Fruit fly (Drosophila melanogaster) whole organism, embryonic: Measurements from ENCODE around the gene NitFhit.

Experiments
- Awh ChIP-seq: fragments of 200-800 bp; sonication (Bioruptor generic); IDR thresholded peaks from 2 replicates; pipeline ENCODE4, ENCODE4 v1.3.6; 2022; ENCODE audit warnings: missing biosample characterization, missing genetic modification characterization
- Blimp-1 ChIP-seq: fragments of 200-800 bp; sonication (Bioruptor generic); optimal IDR thresholded peaks from 3 replicates; lab custom pipeline; 2018; ENCODE audit warnings: missing biosample characterization, missing genetic modification characterization, mild to moderate bottlenecking, moderate library complexity, missing genetic modification reagents
- CG10147 ChIP-seq: fragments of 200-800 bp; sonication (Bioruptor generic); optimal IDR thresholded peaks from 2 replicates; lab custom pipeline; 2019; ENCODE audit warnings: missing biosample characterization, mild to moderate bottlenecking, missing genetic modification characterization, moderate library complexity
- CG10431 ChIP-seq: fragments of 200-800 bp; sonication (Bioruptor generic); optimal IDR thresholded peaks from 3 replicates; lab custom pipeline; 2018; ENCODE audit warnings: missing biosample characterization, mild to moderate bottlenecking, missing genetic modification characterization
- CG11093 ChIP-seq: fragments of 200-800 bp; sonication (Bioruptor generic); IDR thresholded peaks from 3 replicates; pipeline ENCODE4 v1.3.6; 2022; ENCODE audit warnings: missing biosample characterization, missing genetic modification characterization
- CG11504 ChIP-seq: fragments of 200-800 bp; sonication (Bioruptor generic); optimal IDR thresholded peaks from 3 replicates; lab custom pipeline; 2019; ENCODE audit warnings: missing biosample characterization, mild to moderate bottlenecking, missing genetic modification characterization, moderate library complexity
- CG13894 ChIP-seq: fragments of 200-800 bp; sonication (Bioruptor generic); optimal IDR thresholded peaks from 3 replicates; lab custom pipeline; 2018; ENCODE audit warnings: missing biosample characterization, mild to moderate bottlenecking, missing genetic modification characterization, moderate library complexity
- CG18262 ChIP-seq: fragments of 200-800 bp; optimal IDR thresholded peaks from 3 replicates; lab custom pipeline; 2019; ENCODE audit warnings: missing biosample characterization, mild to moderate bottlenecking, missing genetic modification characterization, moderate library complexity
- CG18764 ChIP-seq: fragments of 200-800 bp; sonication (Bioruptor generic); optimal IDR thresholded peaks from 3 replicates; lab custom pipeline; 2016; ENCODE audit warnings: missing biosample characterization, missing genetic modification characterization
- CG2199 ChIP-seq: fragments of 200-800 bp; sonication (Bioruptor generic); IDR thresholded peaks from 3 replicates; pipeline ENCODE4 v1.3.6; 2022; ENCODE audit warnings: missing biosample characterization, missing genetic modification characterization
- CG2889 ChIP-seq: fragments of 200-800 bp; sonication (Bioruptor generic); IDR thresholded peaks from 3 replicates; pipeline ENCODE4 v1.3.6; 2022; ENCODE audit warnings: missing biosample characterization, missing genetic modification characterization
- CG30403 ChIP-seq: fragments of 200-800 bp; sonication (Bioruptor generic); optimal IDR thresholded peaks from 3 replicates; lab custom pipeline; 2016; ENCODE audit warnings: missing biosample characterization, missing genetic modification characterization
- CG4360 ChIP-seq: fragments of 200-800 bp; sonication (Bioruptor generic); IDR thresholded peaks from 2 replicates; pipeline ENCODE4 v1.3.6; 2022; ENCODE audit warnings: missing biosample characterization, missing genetic modification characterization
- CG5180 ChIP-seq: fragments of 200-800 bp; sonication (Bioruptor generic); optimal IDR thresholded peaks from 3 replicates; lab custom pipeline; 2017; ENCODE audit warnings: missing biosample characterization, missing genetic modification characterization, mild to moderate bottlenecking, moderate library complexity, missing genetic modification reagents
- CG8281 ChIP-seq: fragments of 200-800 bp; sonication (Bioruptor generic); optimal IDR thresholded peaks from 2 replicates; lab custom pipeline; 2018; ENCODE audit warnings: missing biosample characterization, mild to moderate bottlenecking, missing genetic modification characterization, moderate library complexity
- CG9932 ChIP-seq: fragments of 200-800 bp; sonication (Bioruptor generic); IDR thresholded peaks from 2 replicates; pipeline ENCODE4 v1.3.6; 2022; ENCODE audit warnings: missing biosample characterization, missing genetic modification characterization
- Eip74EF ChIP-seq, 2 experiments: fragments of 200-800 bp in 1 of 2; fragments of >200 bp in 1 of 2; sonication (Bioruptor generic) in 1 of 2; optimal IDR thresholded peaks; 2 replicates each; lab custom pipeline; 2017 to 2019; ENCODE audit warnings: missing biosample characterization in 2 of 2, missing genetic modification characterization in 2 of 2, mild to moderate bottlenecking in 1 of 2, moderate library complexity in 1 of 2
- Pdp1 ChIP-seq, 2 experiments: fragments of 200-800 bp; sonication (Bioruptor generic); optimal IDR thresholded peaks; 3 replicates each; lab custom pipeline; 2016; ENCODE audit warnings: missing biosample characterization in 2 of 2, missing genetic modification characterization in 2 of 2, mild to moderate bottlenecking in 1 of 2, moderate library complexity in 1 of 2
- Six4 ChIP-seq: fragments of 200-800 bp; sonication (Bioruptor generic); optimal IDR thresholded peaks from 2 replicates; lab custom pipeline; 2016; ENCODE audit warnings: missing biosample characterization, missing genetic modification characterization
- cad ChIP-seq: fragments of >200 bp; optimal IDR thresholded peaks from 2 replicates; lab custom pipeline; 2017; ENCODE audit warnings: missing biosample characterization, missing genetic modification characterization
- dysf ChIP-seq: fragments of 200-800 bp; sonication (Bioruptor generic); IDR thresholded peaks from 3 replicates; pipeline ENCODE4 v1.3.6; 2022; ENCODE audit warnings: missing biosample characterization, missing genetic modification characterization
- fu2 ChIP-seq: fragments of 200-800 bp; sonication (Bioruptor generic); optimal IDR thresholded peaks from 2 replicates; lab custom pipeline; 2016; ENCODE audit warnings: missing biosample characterization, missing genetic modification characterization
- gcm ChIP-seq: fragments of 200-800 bp; sonication (Bioruptor generic); optimal IDR thresholded peaks from 2 replicates; lab custom pipeline; 2019; ENCODE audit warnings: missing biosample characterization, mild to moderate bottlenecking, missing genetic modification characterization, moderate library complexity
- gfzf ChIP-seq: fragments of 200-800 bp; sonication (Bioruptor generic); optimal IDR thresholded peaks from 2 replicates; lab custom pipeline; 2016; ENCODE audit warnings: missing biosample characterization, mild to moderate bottlenecking, missing genetic modification characterization, moderate library complexity
- grn ChIP-seq: fragments of 200-800 bp; sonication (Bioruptor generic); optimal IDR thresholded peaks from 3 replicates; lab custom pipeline; 2017; ENCODE audit warnings: missing biosample characterization, missing genetic modification characterization
- insv ChIP-seq, 2 experiments: fragments of 200-800 bp; sonication (Bioruptor generic); optimal IDR thresholded peaks; 3 replicates each; lab custom pipeline; 2016 to 2018; ENCODE audit warnings: missing biosample characterization in 2 of 2, missing genetic modification characterization in 2 of 2
- phol ChIP-seq: fragments of 200-800 bp; sonication (Bioruptor generic); optimal IDR thresholded peaks from 3 replicates; lab custom pipeline; 2018; ENCODE audit warnings: missing biosample characterization, mild to moderate bottlenecking, missing genetic modification characterization, moderate library complexity
- pnt ChIP-seq: fragments of 200-800 bp; sonication (Bioruptor generic); optimal IDR thresholded peaks from 3 replicates; lab custom pipeline; 2016; ENCODE audit warnings: missing biosample characterization, missing genetic modification characterization
- pros ChIP-seq: fragments of 200-800 bp; sonication (Bioruptor generic); optimal IDR thresholded peaks from 3 replicates; lab custom pipeline; 2019; ENCODE audit warnings: missing biosample characterization, mild to moderate bottlenecking, missing genetic modification characterization, moderate library complexity
- sens ChIP-seq: fragments of 200-800 bp; sonication (Bioruptor generic); peaks from one replicate; lab custom pipeline; 2016; ENCODE audit warnings: missing biosample characterization, missing genetic modification characterization
- so ChIP-seq: fragments of 200-800 bp; sonication (Bioruptor generic); IDR thresholded peaks from 3 replicates; pipeline ENCODE4 v1.3.6; 2022; ENCODE audit warnings: missing biosample characterization, missing genetic modification characterization
- stwl ChIP-seq: fragments of 200-800 bp; sonication (Bioruptor generic); optimal IDR thresholded peaks from 3 replicates; lab custom pipeline; 2018; ENCODE audit warnings: missing biosample characterization, mild to moderate bottlenecking, missing genetic modification characterization, moderate library complexity
- tll ChIP-seq, 2 experiments: fragments of 200-800 bp in 1 of 2; fragments of >200 bp in 1 of 2; sonication (Bioruptor generic) in 1 of 2; optimal IDR thresholded peaks; 2 replicates each; lab custom pipeline; 2017 to 2019; ENCODE audit warnings: missing biosample characterization in 2 of 2, missing genetic modification characterization in 2 of 2, mild to moderate bottlenecking in 1 of 2, moderate library complexity in 1 of 2
- twi ChIP-seq: fragments of 200-800 bp; optimal IDR thresholded peaks from 2 replicates; lab custom pipeline; 2019; ENCODE audit warnings: missing biosample characterization, mild to moderate bottlenecking, missing genetic modification characterization, moderate library complexity
- unpg ChIP-seq: fragments of 200-800 bp; sonication (Bioruptor generic); optimal IDR thresholded peaks from 3 replicates; lab custom pipeline; 2018; ENCODE audit warnings: missing biosample characterization, mild to moderate bottlenecking, missing genetic modification characterization, moderate library complexity

Gene NitFhit

dm6 chr3L:156591-157303 is 46.8 kb upstream of the NitFhit start (continued):
- TF ChIP-seq CG18262 (tag; lab: Kevin White, UChicago) = no peak
- no peak for TF ChIP-seq CG10147 (GFP tag; lab: Kevin White, UChicago)
- no peak for TF ChIP-seq phol (tag; lab: Kevin White, UChicago)
- TF ChIP-seq grn = peak; percentile 45
- TF ChIP-seq, all 482 proteins: peak for 38

DNA sequence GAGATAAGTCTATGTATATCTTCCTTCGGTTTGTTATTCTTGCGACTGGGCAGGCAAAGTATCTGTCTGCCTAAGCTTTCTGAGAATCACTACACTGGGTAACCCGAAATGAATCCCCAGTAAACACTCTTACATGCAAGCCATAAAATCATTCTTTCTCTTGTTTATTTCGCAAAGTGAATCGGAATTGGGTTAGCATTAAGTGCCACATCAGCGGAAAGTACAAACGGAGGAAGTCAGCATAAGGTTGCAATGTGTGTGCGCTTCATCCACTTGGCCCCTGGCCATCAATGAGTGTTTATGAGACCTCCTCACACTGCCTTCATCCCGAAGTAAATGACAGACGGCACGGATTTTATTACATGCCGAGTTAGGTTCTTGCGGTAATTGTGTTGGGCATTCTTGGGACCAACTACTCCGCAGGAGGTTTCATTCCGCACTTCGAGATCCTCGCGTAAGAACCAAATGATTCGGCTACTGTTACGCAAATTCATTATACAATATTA is 45.8 kb upstream of the NitFhit start:
- peak in 1 of 2 experiments; percentile 9 for TF ChIP-seq tll (GFP tag; optimal IDR thresholded peaks at IDR 0.05; lab: Kevin White, UChicago)
- 0 out of 3 replicates have a peak, but pooled peaks have one; percentile 12 for TF ChIP-seq CG2199
- TF ChIP-seq twi (tag; lab: Kevin White, UChicago) = peak; percentile 97
- peak in 1 of 2 experiments; percentile 1 for TF ChIP-seq Pdp1 (GFP tag; optimal IDR thresholded peaks at IDR 0.05; lab: Kevin White, UChicago)
- TF ChIP-seq CG11504 (tag; lab: Kevin White, UChicago) = no peak
- no peak for TF ChIP-seq CG10431
- no peak for TF ChIP-seq CG5180
- 0 out of 3 replicates have a peak, but pooled peaks have one; percentile 23 for TF ChIP-seq so
- no peak for TF ChIP-seq CG11093 (GFP tag; lab: Robert Waterston, UW)
- TF ChIP-seq cad (GFP tag; lab: Kevin White, UChicago) = peak; percentile 64
- TF ChIP-seq CG13894 (tag; lab: Kevin White, UChicago) = peak; percentile 5

dm6 chr3L:159406-160084 is 44.0 kb upstream of the NitFhit start:
- TF ChIP-seq CG9932 (GFP tag; lab: Robert Waterston, UW) (no peak), stwl (tag; lab: Kevin White, UChicago) (peak; percentile 14), CG30403 (GFP tag; lab: Kevin White, UChicago) (no peak), Six4 (GFP tag; lab: Kevin White, UChicago) (peak; percentile 26), CG8281 (tag; lab: Kevin White, UChicago) (peak; percentile 19), CG18764 (GFP tag; lab: Kevin White, UChicago) (no peak), fu2 (GFP tag; lab: Kevin White, UChicago) (no peak), pnt (GFP tag; lab: Kevin White, UChicago) (no peak), pros (GFP tag; lab: Kevin White, UChicago) (peak; percentile 78), gfzf (GFP tag; lab: Kevin White, UChicago) (no peak), gcm (GFP tag; lab: Kevin White, UChicago) (peak; percentile 42), insv (GFP tag; optimal IDR thresholded peaks at IDR 0.05; lab: Kevin White, UChicago) (peak in 1 of 2 experiments; percentile 63), Blimp-1 (GFP tag; lab: Kevin White, UChicago) (peak; percentile 51), CG2889 (GFP tag; lab: Robert Waterston, UW) (no peak), CG4360 (peak; percentile 66), unpg (no peak), Awh (0 out of 2 replicates have a peak, but pooled peaks have one; percentile 14), dysf (no peak), Eip74EF (GFP tag; optimal IDR thresholded peaks at IDR 0.05; lab: Kevin White, UChicago) (peak in 1 of 2 experiments; percentile 56), CG2199 (peak; percentile 26; the same call in 1 of the 3 replicates), sens (peak; percentile 44)
- TF ChIP-seq, all 482 proteins: peak for 12
